Fruit fly (Drosophila melanogaster): ENCODE results near the gene CG6149.

CG6149 gene

DNA sequence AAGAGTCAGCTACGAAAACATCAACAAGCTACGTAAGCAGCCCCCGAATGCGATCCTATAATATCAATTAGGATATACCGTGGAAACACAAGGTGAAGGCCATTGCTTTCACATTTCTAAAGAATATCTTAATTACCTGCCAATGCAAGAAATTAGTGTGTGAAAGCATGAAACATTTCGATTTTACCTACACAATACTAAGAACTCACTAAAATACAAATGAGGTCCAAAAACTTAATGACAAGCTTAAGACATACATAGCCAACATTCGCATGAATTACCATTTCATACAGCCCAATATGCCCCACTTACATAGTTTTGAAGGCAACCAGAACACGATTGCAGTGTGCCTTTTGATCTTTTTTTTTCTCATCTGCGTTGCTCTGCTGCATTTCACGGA, 5.6 kb downstream of the CG6149 start:
- TF ChIP-seq Mnt (GFP tag; optimal IDR thresholded peaks at IDR 0.05) (no peak), ovo (GFP tag; optimal IDR thresholded peaks at IDR 0.05) (no peak), kay (GFP tag; ENCODE audit: borderline replicate concordance) (no peak), CG1620 (GFP tag; optimal IDR thresholded peaks at IDR 0.05) (no peak), CG11617 (GFP tag; optimal IDR thresholded peaks at IDR 0.05) (no peak), CG14711 (tag; optimal IDR thresholded peaks at IDR 0.05) (no peak), toe (GFP tag; optimal IDR thresholded peaks at IDR 0.05) (no peak), Hr96 (GFP tag; optimal IDR thresholded peaks at IDR 0.05) (no peak), CG5204 (GFP tag; optimal IDR thresholded peaks at IDR 0.05) (no peak), CG12768 (GFP tag; optimal IDR thresholded peaks at IDR 0.05) (no peak), pad (GFP tag; optimal IDR thresholded peaks at IDR 0.05) (no peak), cnc (optimal IDR thresholded peaks at IDR 0.05) (no peak), Crg-1 (GFP tag; optimal IDR thresholded peaks at IDR 0.05) (no peak), CG33017 (tag; optimal IDR thresholded peaks at IDR 0.05) (no peak), Clk (GFP tag; optimal IDR thresholded peaks at IDR 0.05) (no peak), CG7101 (tag; optimal IDR thresholded peaks at IDR 0.05) (no peak), tj (GFP tag; optimal IDR thresholded peaks at IDR 0.05) (no peak), CG7045 (GFP tag; optimal IDR thresholded peaks at IDR 0.05) (no peak), bab1 (GFP tag; optimal IDR thresholded peaks at IDR 0.05) (no peak), cic (GFP tag; optimal IDR thresholded peaks at IDR 0.05) (no peak)

DNA sequence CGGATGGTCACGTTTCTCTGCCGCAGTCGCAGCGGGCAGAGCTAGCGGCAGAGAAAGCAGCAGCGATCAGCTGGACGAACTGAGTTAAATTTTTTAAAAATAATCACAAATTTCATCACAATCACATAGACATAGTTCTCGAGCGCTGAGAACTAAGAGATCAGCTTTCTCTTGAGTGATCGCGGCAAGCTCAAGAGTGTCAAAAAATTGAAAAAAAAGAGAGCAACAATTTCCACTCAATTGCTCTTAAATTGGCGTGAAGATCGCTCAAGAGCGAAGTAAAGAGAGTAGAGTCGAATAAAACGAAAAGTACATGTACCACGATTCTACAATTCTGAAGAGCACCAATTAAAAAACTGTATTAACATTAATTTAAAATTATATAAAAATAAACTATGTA, 6.9 kb downstream of the CG6149 start:
- TF ChIP-seq Crg-1 (GFP tag; optimal IDR thresholded peaks at IDR 0.05) = no peak
- TF ChIP-seq kay (GFP tag; ENCODE audit: borderline replicate concordance) = peak; percentile 38

DNA sequence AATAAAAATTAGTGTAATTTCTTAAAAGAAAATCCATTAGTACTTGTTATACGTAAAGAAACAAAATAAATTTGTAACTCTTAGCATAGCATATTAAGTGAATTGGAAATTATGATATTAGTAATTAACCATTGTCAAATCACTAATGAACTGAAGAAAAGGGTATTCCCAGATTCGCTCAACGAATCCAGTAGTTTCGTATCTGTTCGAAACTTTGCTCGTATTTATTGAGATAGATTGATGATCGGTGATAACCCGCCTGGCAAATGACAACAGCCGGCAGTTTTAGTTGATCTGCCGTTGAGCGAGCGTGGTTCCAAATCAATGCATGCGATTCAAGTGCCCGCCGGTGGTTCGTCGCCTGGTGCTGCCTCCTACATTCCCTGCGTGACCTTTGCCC, 10.4 kb downstream of the CG6149 start, which contains the start of gene CG7560:
Gene CG7560 (plus strand): TSS at position 301 of the 400 bp plus-strand sequence.
- no peak for TF ChIP-seq CG5204 (GFP tag; optimal IDR thresholded peaks at IDR 0.05)
- TF ChIP-seq CG12768 (GFP tag; optimal IDR thresholded peaks at IDR 0.05) = no peak
- TF ChIP-seq kay (GFP tag; ENCODE audit: borderline replicate concordance) = no peak
- TF ChIP-seq CG11617 (GFP tag; optimal IDR thresholded peaks at IDR 0.05) = no peak
- TF ChIP-seq tj (GFP tag; optimal IDR thresholded peaks at IDR 0.05) = no peak
- TF ChIP-seq CG7101 (tag; optimal IDR thresholded peaks at IDR 0.05) = no peak
- no peak for TF ChIP-seq Crg-1 (GFP tag; optimal IDR thresholded peaks at IDR 0.05)
- TF ChIP-seq CG14711 (tag; optimal IDR thresholded peaks at IDR 0.05) = no peak
- no peak for TF ChIP-seq cic (GFP tag; optimal IDR thresholded peaks at IDR 0.05)
- no peak for TF ChIP-seq CG1620 (GFP tag; optimal IDR thresholded peaks at IDR 0.05)
- no peak for TF ChIP-seq Hr96 (GFP tag; optimal IDR thresholded peaks at IDR 0.05)
- no peak for TF ChIP-seq pad (GFP tag; optimal IDR thresholded peaks at IDR 0.05)
- no peak for TF ChIP-seq toe (GFP tag; optimal IDR thresholded peaks at IDR 0.05)
- no peak for TF ChIP-seq ovo (GFP tag; optimal IDR thresholded peaks at IDR 0.05)
- no peak for TF ChIP-seq cnc (optimal IDR thresholded peaks at IDR 0.05)
- TF ChIP-seq CG33017 (tag; optimal IDR thresholded peaks at IDR 0.05) = no peak
- TF ChIP-seq Mnt (GFP tag; optimal IDR thresholded peaks at IDR 0.05) = no peak
- no peak for TF ChIP-seq Clk (GFP tag; optimal IDR thresholded peaks at IDR 0.05)

DNA sequence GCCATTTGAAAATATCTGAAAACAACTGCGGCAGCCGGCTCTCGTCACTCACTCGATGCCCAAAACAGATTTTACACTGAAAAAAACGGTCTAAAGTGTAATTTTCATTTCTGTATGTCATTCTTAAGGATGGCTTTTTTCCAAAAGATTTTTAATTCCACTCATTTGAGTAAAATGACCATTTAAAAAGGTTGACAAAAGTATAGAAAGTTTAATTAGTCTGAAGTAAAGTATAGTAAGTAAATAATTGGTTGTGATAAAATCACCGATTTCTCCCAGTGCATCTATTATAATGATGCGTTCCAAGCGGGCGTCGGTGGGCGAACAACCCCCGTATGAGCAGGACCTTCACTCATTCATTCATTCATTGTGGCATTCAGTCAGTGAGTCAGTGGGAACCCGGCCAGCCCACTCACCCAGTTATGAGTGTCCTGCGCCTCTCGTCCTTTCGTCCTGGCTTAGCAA, 12.9 kb downstream of the CG6149 start:
- TF ChIP-seq CG14711 (tag; optimal IDR thresholded peaks at IDR 0.05) (no peak), CG33017 (tag; optimal IDR thresholded peaks at IDR 0.05) (no peak), cic (GFP tag; optimal IDR thresholded peaks at IDR 0.05) (no peak), tj (GFP tag; optimal IDR thresholded peaks at IDR 0.05) (no peak), pad (GFP tag; optimal IDR thresholded peaks at IDR 0.05) (no peak), CG5204 (GFP tag; optimal IDR thresholded peaks at IDR 0.05) (no peak), Mnt (GFP tag; optimal IDR thresholded peaks at IDR 0.05) (no peak), Hr96 (GFP tag; optimal IDR thresholded peaks at IDR 0.05) (no peak), toe (GFP tag; optimal IDR thresholded peaks at IDR 0.05) (no peak), kay (GFP tag; ENCODE audit: borderline replicate concordance) (no peak), cnc (optimal IDR thresholded peaks at IDR 0.05) (no peak), CG7101 (tag; optimal IDR thresholded peaks at IDR 0.05) (no peak), CG1620 (GFP tag; optimal IDR thresholded peaks at IDR 0.05) (no peak)

DNA sequence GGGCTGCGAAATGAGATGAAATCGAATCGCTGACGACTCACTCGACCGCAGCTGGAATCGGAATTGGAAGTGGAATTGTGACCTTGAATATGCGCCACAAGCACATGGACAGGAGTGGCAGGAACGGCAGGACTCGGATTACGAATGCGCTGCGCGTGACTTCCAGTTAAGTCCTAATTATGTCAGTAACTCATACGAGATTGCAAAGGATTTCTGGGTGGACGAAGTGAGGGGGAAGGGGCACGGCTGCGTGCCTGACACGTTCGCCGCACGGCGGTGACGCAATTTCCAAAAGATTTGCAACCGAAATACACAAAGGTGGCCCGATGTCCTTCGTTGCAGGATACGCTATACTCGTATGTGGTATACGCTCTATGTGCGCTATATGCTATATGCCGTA, 13.4 kb downstream of the CG6149 start:
- TF ChIP-seq CG11617 (GFP tag; optimal IDR thresholded peaks at IDR 0.05) (no peak), ovo (GFP tag; optimal IDR thresholded peaks at IDR 0.05) (no peak), CG12768 (GFP tag; optimal IDR thresholded peaks at IDR 0.05) (no peak), CG5204 (GFP tag; optimal IDR thresholded peaks at IDR 0.05) (no peak), Clk (GFP tag; optimal IDR thresholded peaks at IDR 0.05) (no peak), cic (GFP tag; optimal IDR thresholded peaks at IDR 0.05) (no peak)

DNA sequence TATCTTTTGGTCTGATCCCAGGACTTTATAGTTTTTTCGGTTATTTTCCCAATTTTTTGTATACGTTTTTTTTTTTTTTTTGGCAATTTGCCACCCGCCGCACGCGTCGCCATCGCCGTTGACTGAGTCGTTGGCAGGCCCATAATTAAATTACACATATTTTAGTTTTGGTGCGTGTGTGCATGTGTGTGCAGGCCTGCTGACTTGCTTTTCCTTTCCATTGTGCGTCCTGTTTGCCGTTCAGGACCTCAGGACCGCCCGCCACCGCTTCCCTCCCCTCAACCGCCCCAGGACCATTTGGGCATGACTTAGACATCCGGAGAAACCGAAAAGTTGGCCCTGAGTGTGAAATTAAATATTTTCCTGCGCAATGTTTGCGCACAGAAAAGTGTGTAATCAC, 14.3 kb downstream of the CG6149 start:
- TF ChIP-seq CG11617 (GFP tag; optimal IDR thresholded peaks at IDR 0.05) (no peak), bab1 (GFP tag; optimal IDR thresholded peaks at IDR 0.05) (no peak), CG7101 (tag; optimal IDR thresholded peaks at IDR 0.05) (no peak), pad (GFP tag; optimal IDR thresholded peaks at IDR 0.05) (no peak), CG1620 (GFP tag; optimal IDR thresholded peaks at IDR 0.05) (no peak), ovo (GFP tag; optimal IDR thresholded peaks at IDR 0.05) (no peak), Hr96 (GFP tag; optimal IDR thresholded peaks at IDR 0.05) (no peak), Mnt (GFP tag; optimal IDR thresholded peaks at IDR 0.05) (no peak), kay (GFP tag; ENCODE audit: borderline replicate concordance) (no peak), Crg-1 (GFP tag; optimal IDR thresholded peaks at IDR 0.05) (no peak), cnc (optimal IDR thresholded peaks at IDR 0.05) (no peak), tj (GFP tag; optimal IDR thresholded peaks at IDR 0.05) (no peak), CG14711 (tag; optimal IDR thresholded peaks at IDR 0.05) (no peak)

DNA sequence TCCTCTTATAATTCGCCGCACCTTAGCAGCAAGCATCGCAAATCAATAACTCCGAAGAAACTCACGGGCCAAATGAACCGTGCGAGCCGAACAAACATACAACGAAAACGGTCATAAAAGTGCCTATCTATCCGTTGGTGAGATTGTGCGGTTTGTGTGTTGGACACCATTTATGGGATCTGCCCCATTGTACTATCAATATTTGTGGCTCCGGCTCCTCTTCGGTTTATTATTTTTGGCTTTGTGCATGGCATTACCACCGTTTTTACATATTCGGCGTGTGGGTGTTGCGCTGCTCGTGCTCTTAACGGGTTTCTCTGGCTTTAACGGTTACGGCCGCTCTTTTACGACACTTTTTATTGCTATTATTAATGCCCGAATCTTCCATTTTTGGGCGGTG, 15.9 kb downstream of the CG6149 start:
- no peak for TF ChIP-seq CG7045 (GFP tag; optimal IDR thresholded peaks at IDR 0.05)
- TF ChIP-seq ovo (GFP tag; optimal IDR thresholded peaks at IDR 0.05) = no peak
- TF ChIP-seq CG1620 (GFP tag; optimal IDR thresholded peaks at IDR 0.05) = no peak
- TF ChIP-seq CG5204 (GFP tag; optimal IDR thresholded peaks at IDR 0.05) = no peak
- no peak for TF ChIP-seq cic (GFP tag; optimal IDR thresholded peaks at IDR 0.05)
- TF ChIP-seq CG7101 (tag; optimal IDR thresholded peaks at IDR 0.05) = no peak
- no peak for TF ChIP-seq CG12768 (GFP tag; optimal IDR thresholded peaks at IDR 0.05)
- TF ChIP-seq kay (GFP tag; ENCODE audit: borderline replicate concordance) = no peak
